Fruit fly (Drosophila melanogaster) whole organism, embryonic: ENCODE results near the gene Lim3.
A peak's percentile ranks its signal among the peaks of the same experiment; 100 is the strongest.

Experiments used
- CG10147 ChIP-seq: fragments of 200-800 bp; sonication (Bioruptor generic); optimal IDR thresholded peaks from 2 replicates; lab custom pipeline; 2019; ENCODE audit warnings: missing biosample characterization, mild to moderate bottlenecking, missing genetic modification characterization, moderate library complexity
- CG11398 ChIP-seq: fragments of 200-800 bp; sonication (Bioruptor generic); optimal IDR thresholded peaks from 2 replicates; lab custom pipeline; 2016; ENCODE audit warnings: missing biosample characterization, missing genetic modification characterization
- CG12659 ChIP-seq: fragments of 200-800 bp; sonication (Bioruptor generic); optimal IDR thresholded peaks from 3 replicates; lab custom pipeline; 2017; ENCODE audit warnings: mild to moderate bottlenecking, missing biosample characterization, missing genetic modification reagents, missing genetic modification characterization
- CG12769 ChIP-seq: fragments of 200-800 bp; sonication (Bioruptor generic); optimal IDR thresholded peaks from 2 replicates; lab custom pipeline; 2019; ENCODE audit warnings: missing biosample characterization, mild to moderate bottlenecking, missing genetic modification characterization, moderate library complexity
- CG13123 ChIP-seq: fragments of 200-800 bp; sonication (Bioruptor generic); optimal IDR thresholded peaks from 2 replicates; lab custom pipeline; 2016; ENCODE audit warnings: missing biosample characterization, missing genetic modification characterization
- CG13424 ChIP-seq: fragments of 200-800 bp; sonication (Bioruptor generic); optimal IDR thresholded peaks from 2 replicates; lab custom pipeline; 2019; ENCODE audit warnings: missing biosample characterization, mild to moderate bottlenecking, missing genetic modification characterization, moderate library complexity
- CG16779 ChIP-seq: fragments of 200-800 bp; sonication (Bioruptor generic); IDR thresholded peaks from 2 replicates; pipeline ENCODE4 v1.3.6; 2022; ENCODE audit warnings: missing biosample characterization, missing genetic modification characterization
- CG17612 ChIP-seq: fragments of 200-800 bp; sonication (Bioruptor generic); IDR thresholded peaks from 2 replicates; pipeline ENCODE4 v1.3.6; 2022; ENCODE audit warnings: missing biosample characterization, missing genetic modification characterization
- CG17802 ChIP-seq: fragments of 200-800 bp; sonication (Bioruptor generic); optimal IDR thresholded peaks from 2 replicates; lab custom pipeline; 2018; ENCODE audit warnings: missing biosample characterization, mild to moderate bottlenecking, missing genetic modification characterization, moderate library complexity
- CG17829 ChIP-seq: fragments of 200-800 bp; optimal IDR thresholded peaks from 2 replicates; lab custom pipeline; 2019; ENCODE audit warnings: missing biosample characterization, mild to moderate bottlenecking, missing genetic modification characterization, moderate library complexity
- CG30431 ChIP-seq: fragments of 200-800 bp; sonication (Bioruptor generic); optimal IDR thresholded peaks from 2 replicates; lab custom pipeline; 2017; ENCODE audit warnings: missing biosample characterization, missing genetic modification characterization
- CG31441 ChIP-seq: fragments of 200-800 bp; sonication (Bioruptor generic); IDR thresholded peaks from 2 replicates; pipeline ENCODE4 v1.3.6; 2022; ENCODE audit warnings: missing biosample characterization, missing genetic modification characterization
- CG33557 ChIP-seq: fragments of 200-800 bp; sonication (Bioruptor generic); optimal IDR thresholded peaks from 2 replicates; lab custom pipeline; 2019; ENCODE audit warnings: missing biosample characterization, mild to moderate bottlenecking, missing genetic modification characterization, moderate library complexity
- CG4424 ChIP-seq: fragments of 200-800 bp; sonication (Bioruptor generic); optimal IDR thresholded peaks from 3 replicates; lab custom pipeline; 2016; ENCODE audit warnings: missing biosample characterization, missing genetic modification characterization
- CG4617 ChIP-seq: fragments of 200-800 bp; sonication (Bioruptor generic); optimal IDR thresholded peaks from 3 replicates; lab custom pipeline; 2016; ENCODE audit warnings: missing biosample characterization, missing genetic modification characterization, borderline replicate concordance
- CG4707 ChIP-seq: fragments of 200-800 bp; sonication (Bioruptor generic); optimal IDR thresholded peaks from 2 replicates; lab custom pipeline; 2018; ENCODE audit warnings: missing biosample characterization, mild to moderate bottlenecking, missing genetic modification characterization, moderate library complexity
- CG6683 ChIP-seq: fragments of 200-800 bp; sonication (Bioruptor generic); optimal IDR thresholded peaks from 2 replicates; lab custom pipeline; 2017; ENCODE audit warnings: missing biosample characterization, mild to moderate bottlenecking, missing genetic modification characterization, missing genetic modification reagents
- CG6813 ChIP-seq: fragments of 200-800 bp; sonication (Bioruptor generic); optimal IDR thresholded peaks from 2 replicates; lab custom pipeline; 2017; ENCODE audit warnings: missing biosample characterization, missing genetic modification characterization, mild to moderate bottlenecking, moderate library complexity, missing genetic modification reagents
- CG7745 ChIP-seq: fragments of 200-800 bp; sonication (Bioruptor generic); optimal IDR thresholded peaks from 2 replicates; lab custom pipeline; 2018; ENCODE audit warnings: missing biosample characterization, mild to moderate bottlenecking, missing genetic modification characterization, moderate library complexity
- CG9727 ChIP-seq: fragments of 200-800 bp; sonication (Bioruptor generic); optimal IDR thresholded peaks from 3 replicates; lab custom pipeline; 2017; ENCODE audit warnings: missing biosample characterization, mild to moderate bottlenecking, missing genetic modification characterization
- CG9797 ChIP-seq: fragments of 200-800 bp; sonication (Bioruptor generic); optimal IDR thresholded peaks from 3 replicates; lab custom pipeline; 2018; ENCODE audit warnings: missing biosample characterization, mild to moderate bottlenecking, missing genetic modification characterization
- Dek ChIP-seq: fragments of 200-800 bp; sonication (Bioruptor generic); optimal IDR thresholded peaks from 3 replicates; lab custom pipeline; 2019; ENCODE audit warnings: missing biosample characterization, mild to moderate bottlenecking, missing genetic modification characterization, moderate library complexity
- Dfd ChIP-seq, 2 experiments: fragments of >200 bp; optimal IDR thresholded peaks; 2 replicates each; lab custom pipeline; 2017; ENCODE audit warnings: missing biosample characterization in 2 of 2, missing genetic modification characterization in 2 of 2
- Doc2 ChIP-seq: fragments of 200-800 bp; sonication (Bioruptor generic); IDR thresholded peaks from 2 replicates; pipeline ENCODE4 v1.3.6; 2022; ENCODE audit warnings: missing biosample characterization, missing genetic modification characterization
- H2.0 ChIP-seq: fragments of 200-800 bp; sonication (Bioruptor generic); IDR thresholded peaks from 2 replicates; pipeline ENCODE4 v1.3.6; 2022; ENCODE audit warnings: missing biosample characterization, missing genetic modification characterization
- Kr ChIP-seq: fragments of 200-800 bp; sonication (Bioruptor generic); optimal IDR thresholded peaks from 2 replicates; lab custom pipeline; 2017; ENCODE audit warnings: missing biosample characterization, mild to moderate bottlenecking, missing genetic modification characterization
- MTF-1 ChIP-seq: fragments of 200-800 bp; sonication (Bioruptor generic); optimal IDR thresholded peaks from 2 replicates; lab custom pipeline; 2018; ENCODE audit warnings: missing biosample characterization, mild to moderate bottlenecking, missing genetic modification characterization, borderline replicate concordance
- NC2β ChIP-seq: fragments of 200-800 bp; sonication (Bioruptor generic); optimal IDR thresholded peaks from 2 replicates; lab custom pipeline; 2016; ENCODE audit warnings: missing biosample characterization, missing genetic modification characterization
- NFAT ChIP-seq: fragments of 200-800 bp; sonication (Bioruptor generic); IDR thresholded peaks from 2 replicates; pipeline ENCODE4 v1.3.6; 2022; ENCODE audit warnings: missing biosample characterization, missing genetic modification characterization
- Neu2 ChIP-seq: fragments of 200-800 bp; sonication (Bioruptor generic); optimal IDR thresholded peaks from 3 replicates; lab custom pipeline; 2016; ENCODE audit warnings: missing biosample characterization, missing genetic modification characterization, borderline replicate concordance
- Nf-YB ChIP-seq: fragments of 200-800 bp; sonication (Bioruptor generic); optimal IDR thresholded peaks from 3 replicates; lab custom pipeline; 2019; ENCODE audit warnings: missing biosample characterization, mild to moderate bottlenecking, missing genetic modification characterization, moderate library complexity
- Stat92E ChIP-seq, 3 experiments: fragments of >200 bp in 2 of 3; fragments of 200-800 bp in 1 of 3; sonication (Bioruptor generic) in 1 of 3; optimal IDR thresholded peaks; 2 replicates each; lab custom pipeline; 2017 to 2019; ENCODE audit warnings: missing biosample characterization in 3 of 3, missing genetic modification characterization in 3 of 3, mild to moderate bottlenecking in 1 of 3, moderate library complexity in 1 of 3
- btn ChIP-seq: fragments of 200-800 bp; sonication (Bioruptor generic); optimal IDR thresholded peaks from 2 replicates; lab custom pipeline; 2016; ENCODE audit warnings: missing biosample characterization, missing genetic modification characterization
- cg ChIP-seq: fragments of 200-800 bp; sonication (Bioruptor generic); optimal IDR thresholded peaks from 3 replicates; lab custom pipeline; 2019; ENCODE audit warnings: missing biosample characterization, mild to moderate bottlenecking, missing genetic modification characterization, moderate library complexity
- chinmo ChIP-seq: fragments of 200-800 bp; sonication (Bioruptor generic); IDR thresholded peaks from 4 replicates; pipeline ENCODE4 v1.3.6; 2022; ENCODE audit warnings: missing biosample characterization, missing genetic modification characterization; ENCODE audit not compliant: partially characterized antibody
- en ChIP-seq: fragments of 200-800 bp; sonication (Bioruptor generic); optimal IDR thresholded peaks from 2 replicates; lab custom pipeline; 2016; ENCODE audit warnings: missing biosample characterization, missing genetic modification characterization
- gcm2 ChIP-seq: fragments of 200-800 bp; sonication (Bioruptor generic); optimal IDR thresholded peaks from 2 replicates; lab custom pipeline; 2016; ENCODE audit warnings: missing biosample characterization, missing genetic modification characterization
- her ChIP-seq: fragments of 200-800 bp; sonication (Bioruptor generic); optimal IDR thresholded peaks from 2 replicates; lab custom pipeline; 2016; ENCODE audit warnings: missing biosample characterization, missing genetic modification characterization
- lov ChIP-seq, 2 experiments: fragments of 200-800 bp in 1 of 2; fragments of >200 bp in 1 of 2; sonication (Bioruptor generic) in 1 of 2; IDR thresholded peaks in 1 of 2; optimal IDR thresholded peaks in 1 of 2; 2 replicates in 1 of 2; 3 replicates in 1 of 2; pipeline versions ENCODE4 v1.3.6 to Lab custom; 2017 to 2022; ENCODE audit warnings: missing biosample characterization in 1 of 2, missing genetic modification characterization in 1 of 2
- luna ChIP-seq: fragments of 200-800 bp; sonication (Bioruptor generic); optimal IDR thresholded peaks from 2 replicates; lab custom pipeline; 2016; ENCODE audit warnings: missing biosample characterization, missing genetic modification characterization
- mam ChIP-seq: fragments of 200-800 bp; sonication (Bioruptor generic); optimal IDR thresholded peaks from 3 replicates; lab custom pipeline; 2016; ENCODE audit warnings: missing biosample characterization, missing genetic modification characterization
- nerfin-2 ChIP-seq: fragments of 200-800 bp; sonication (Bioruptor generic); IDR thresholded peaks from 2 replicates; pipeline ENCODE4 v1.3.6; 2022; ENCODE audit warnings: missing biosample characterization, missing genetic modification characterization; ENCODE audit not compliant: partially characterized antibody
- nmo ChIP-seq: fragments of 200-800 bp; sonication (Bioruptor generic); optimal IDR thresholded peaks from 2 replicates; lab custom pipeline; 2018; ENCODE audit warnings: missing biosample characterization, mild to moderate bottlenecking, missing genetic modification characterization, moderate library complexity
- pho ChIP-seq: fragments of 200-800 bp; sonication (Bioruptor generic); optimal IDR thresholded peaks from 2 replicates; lab custom pipeline; 2016; ENCODE audit warnings: missing biosample characterization, missing genetic modification characterization
- pum ChIP-seq: fragments of 200-800 bp; sonication (Bioruptor generic); optimal IDR thresholded peaks from 2 replicates; lab custom pipeline; 2016; ENCODE audit warnings: missing biosample characterization, missing genetic modification characterization
- sc ChIP-seq, 3 experiments: fragments of >200 bp in 2 of 3; fragments of 200-800 bp in 1 of 3; sonication (Bioruptor generic) in 1 of 3; optimal IDR thresholded peaks; 2 replicates in 2 of 3; 3 replicates in 1 of 3; lab custom pipeline; 2017; ENCODE audit warnings: mild to moderate bottlenecking in 1 of 3, missing biosample characterization in 1 of 3, missing genetic modification characterization in 1 of 3, missing genetic modification reagents in 1 of 3
- wek ChIP-seq: fragments of 200-800 bp; sonication (Bioruptor generic); optimal IDR thresholded peaks from 3 replicates; lab custom pipeline; 2018; ENCODE audit warnings: missing biosample characterization, mild to moderate bottlenecking, missing genetic modification characterization, moderate library complexity
- zen2 ChIP-seq: fragments of 200-800 bp; sonication (Bioruptor generic); IDR thresholded peaks from 3 replicates; pipeline ENCODE4 v1.3.6; 2022; ENCODE audit warnings: missing biosample characterization, missing genetic modification characterization; ENCODE audit not compliant: partially characterized antibody
- zfh2 ChIP-seq: fragments of 200-800 bp; sonication (Bioruptor generic); optimal IDR thresholded peaks from 2 replicates; lab custom pipeline; 2016; ENCODE audit warnings: missing biosample characterization, missing genetic modification characterization

Gene Lim3

DNA sequence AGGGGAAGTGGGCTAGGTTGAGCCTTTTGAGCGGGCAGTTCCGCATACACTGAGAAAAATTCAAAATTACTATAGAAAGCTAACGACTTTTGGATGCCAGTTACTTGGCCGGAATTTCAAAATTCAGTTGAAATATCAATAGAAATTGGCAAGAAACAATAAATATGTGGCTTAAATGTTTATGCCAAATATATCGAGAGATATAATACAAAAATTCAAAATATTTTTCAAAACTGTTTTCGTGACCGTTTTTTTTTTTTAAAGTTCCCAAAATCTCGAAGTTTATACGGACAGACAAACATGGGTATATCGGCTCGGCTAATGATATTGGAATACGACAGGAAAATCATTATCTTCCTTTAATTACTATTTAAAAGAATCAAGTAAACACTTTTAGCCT lies 12.8 kb upstream of the Lim3 start (continued):
- TF ChIP-seq CG33557 (GFP tag; lab: Kevin White, UChicago): no peak
- TF ChIP-seq CG12659 (GFP tag; lab: Kevin White, UChicago): peak; percentile 7
- TF ChIP-seq CG7745 (tag; lab: Kevin White, UChicago): no peak
- TF ChIP-seq nmo (GFP tag; lab: Kevin White, UChicago): peak; percentile 25
- TF ChIP-seq Doc2 (GFP tag; lab: Robert Waterston, UW): no peak
- TF ChIP-seq CG31441 (GFP tag; lab: Robert Waterston, UW): peak; percentile 59
- TF ChIP-seq MTF-1 (GFP tag; lab: Kevin White, UChicago): no peak
- peak; percentile 8 for TF ChIP-seq Dek (tag; lab: Kevin White, UChicago)
- TF ChIP-seq Dfd (GFP tag; optimal IDR thresholded peaks at IDR 0.05; lab: Kevin White, UChicago): no peak
- no peak for TF ChIP-seq chinmo (GFP tag; lab: Robert Waterston, UW)
- no peak for TF ChIP-seq wek
- TF ChIP-seq CG11398 (GFP tag; lab: Kevin White, UChicago): no peak
- no peak for TF ChIP-seq CG17829
- TF ChIP-seq luna (GFP tag; lab: Kevin White, UChicago): no peak
- TF ChIP-seq CG6683: peak; percentile 27
- no peak for TF ChIP-seq CG4617 (GFP tag; lab: Kevin White, UChicago)
- TF ChIP-seq CG17802 (tag; lab: Kevin White, UChicago): no peak
- no peak for TF ChIP-seq CG30431 (GFP tag; lab: Kevin White, UChicago)
- TF ChIP-seq mam (GFP tag; lab: Kevin White, UChicago): peak; percentile 31
- TF ChIP-seq CG4707 (GFP tag; lab: Kevin White, UChicago): no peak
- TF ChIP-seq Neu2 (GFP tag; lab: Kevin White, UChicago): no peak
- no peak for TF ChIP-seq CG9797 (GFP tag; lab: Kevin White, UChicago)
- TF ChIP-seq btn: no peak
- no peak for TF ChIP-seq Stat92E (GFP tag; optimal IDR thresholded peaks at IDR 0.05; lab: Kevin White, UChicago)
- no peak for TF ChIP-seq nerfin-2 (GFP tag; lab: Robert Waterston, UW)
- TF ChIP-seq H2.0: peak; percentile 7; the same call in 1 of the 2 replicates
- TF ChIP-seq CG13424: no peak
- TF ChIP-seq CG12769 (tag; lab: Kevin White, UChicago): no peak
- no peak for TF ChIP-seq zfh2 (GFP tag; lab: Kevin White, UChicago)
- no peak for TF ChIP-seq NFAT (GFP tag; lab: Robert Waterston, UW)
- no peak for TF ChIP-seq gcm2
- TF ChIP-seq cg (GFP tag; lab: Kevin White, UChicago): no peak
- TF ChIP-seq her (GFP tag; lab: Kevin White, UChicago): no peak
- no peak for TF ChIP-seq Nf-YB (GFP tag; lab: Kevin White, UChicago)
- TF ChIP-seq CG10147: peak; percentile 35
- peak; percentile 13 for TF ChIP-seq CG6813 (GFP tag; lab: Kevin White, UChicago)
- no peak for TF ChIP-seq NC2β (GFP tag; lab: Kevin White, UChicago)
- no peak for TF ChIP-seq lov (optimal IDR thresholded peaks at IDR 0.05; lab: Kevin White, UChicago)
- no peak for TF ChIP-seq lov (GFP tag; IDR thresholded peaks at IDR 0.05; lab: Robert Waterston, UW)
- TF ChIP-seq pho: peak; percentile 35
- peak; percentile 44 for TF ChIP-seq CG9727 (GFP tag; lab: Kevin White, UChicago)
- no peak for TF ChIP-seq zen2 (GFP tag; lab: Robert Waterston, UW)
- TF ChIP-seq pum (GFP tag; lab: Kevin White, UChicago): no peak
- no peak for TF ChIP-seq Kr
- TF ChIP-seq CG16779: no peak
- TF ChIP-seq CG13123: no peak
- 0 out of 2 replicates have a peak, but pooled peaks have one; percentile 15 for TF ChIP-seq CG17612 (GFP tag; lab: Robert Waterston, UW)
- TF ChIP-seq CG4424 (GFP tag; lab: Kevin White, UChicago): peak; percentile 53
- no peak for TF ChIP-seq sc (optimal IDR thresholded peaks at IDR 0.05; lab: Kevin White, UChicago)
- TF ChIP-seq sc (GFP tag; optimal IDR thresholded peaks at IDR 0.05; lab: Kevin White, UChicago): no peak
- TF ChIP-seq en (GFP tag; lab: Kevin White, UChicago): no peak
